Fruit fly (Drosophila melanogaster) whole organism, embryonic: Measurements from ENCODE around the gene M6.
A peak's percentile ranks its signal among the peaks of the same experiment; 100 is the strongest.

Experiments
- Atf-2 ChIP-seq: fragments of 200-800 bp; sonication (Bioruptor generic); optimal IDR thresholded peaks from 2 replicates; lab custom pipeline; 2016; ENCODE audit warnings: missing biosample characterization, missing genetic modification characterization
- Awh ChIP-seq: fragments of 200-800 bp; sonication (Bioruptor generic); IDR thresholded peaks from 2 replicates; pipeline ENCODE4, ENCODE4 v1.3.6; 2022; ENCODE audit warnings: missing biosample characterization, missing genetic modification characterization
- CG10565 ChIP-seq: fragments of 200-800 bp; sonication (Bioruptor generic); optimal IDR thresholded peaks from 3 replicates; lab custom pipeline; 2016; ENCODE audit warnings: missing biosample characterization, mild to moderate bottlenecking, missing genetic modification characterization
- CG11723 ChIP-seq: fragments of 200-800 bp; sonication (Bioruptor generic); optimal IDR thresholded peaks from 2 replicates; lab custom pipeline; 2017; ENCODE audit warnings: missing biosample characterization, mild to moderate bottlenecking, missing genetic modification characterization
- CG12155 ChIP-seq: fragments of 200-800 bp; sonication (Bioruptor generic); optimal IDR thresholded peaks from 3 replicates; lab custom pipeline; 2016; ENCODE audit warnings: missing biosample characterization, missing genetic modification characterization
- CG1233 ChIP-seq: fragments of 200-800 bp; sonication (Bioruptor generic); optimal IDR thresholded peaks from 4 replicates; lab custom pipeline; 2018; ENCODE audit warnings: missing biosample characterization, mild to moderate bottlenecking, missing genetic modification characterization
- CG12659 ChIP-seq: fragments of 200-800 bp; sonication (Bioruptor generic); optimal IDR thresholded peaks from 3 replicates; lab custom pipeline; 2017; ENCODE audit warnings: mild to moderate bottlenecking, missing biosample characterization, missing genetic modification reagents, missing genetic modification characterization
- CG15696 ChIP-seq: fragments of 200-800 bp; sonication (Bioruptor generic); optimal IDR thresholded peaks from 2 replicates; lab custom pipeline; 2019; ENCODE audit warnings: missing biosample characterization, mild to moderate bottlenecking, missing genetic modification characterization, moderate library complexity
- CG16863 ChIP-seq: fragments of 200-800 bp; sonication (Bioruptor generic); optimal IDR thresholded peaks from 3 replicates; lab custom pipeline; 2016; ENCODE audit warnings: missing biosample characterization, missing genetic modification characterization
- CG18262 ChIP-seq: fragments of 200-800 bp; optimal IDR thresholded peaks from 3 replicates; lab custom pipeline; 2019; ENCODE audit warnings: missing biosample characterization, mild to moderate bottlenecking, missing genetic modification characterization, moderate library complexity
- CG18764 ChIP-seq: fragments of 200-800 bp; sonication (Bioruptor generic); optimal IDR thresholded peaks from 3 replicates; lab custom pipeline; 2016; ENCODE audit warnings: missing biosample characterization, missing genetic modification characterization
- CG2712 ChIP-seq: fragments of 200-800 bp; optimal IDR thresholded peaks from 3 replicates; lab custom pipeline; 2019; ENCODE audit warnings: missing biosample characterization, mild to moderate bottlenecking, missing genetic modification characterization, moderate library complexity
- CG30403 ChIP-seq: fragments of 200-800 bp; sonication (Bioruptor generic); optimal IDR thresholded peaks from 3 replicates; lab custom pipeline; 2016; ENCODE audit warnings: missing biosample characterization, missing genetic modification characterization
- CG4360 ChIP-seq: fragments of 200-800 bp; sonication (Bioruptor generic); IDR thresholded peaks from 2 replicates; pipeline ENCODE4 v1.3.6; 2022; ENCODE audit warnings: missing biosample characterization, missing genetic modification characterization
- CG4617 ChIP-seq: fragments of 200-800 bp; sonication (Bioruptor generic); optimal IDR thresholded peaks from 3 replicates; lab custom pipeline; 2016; ENCODE audit warnings: missing biosample characterization, missing genetic modification characterization, borderline replicate concordance
- CG6254 ChIP-seq: fragments of 200-800 bp; sonication (Bioruptor generic); optimal IDR thresholded peaks from 3 replicates; lab custom pipeline; 2017; ENCODE audit warnings: mild to moderate bottlenecking, missing biosample characterization, missing genetic modification reagents, missing genetic modification characterization
- CG7928 ChIP-seq: fragments of 200-800 bp; sonication (Bioruptor generic); optimal IDR thresholded peaks from 2 replicates; lab custom pipeline; 2017; ENCODE audit warnings: missing biosample characterization, mild to moderate bottlenecking, missing genetic modification characterization
- CG8089 ChIP-seq: fragments of 200-800 bp; sonication (Bioruptor generic); optimal IDR thresholded peaks from 3 replicates; lab custom pipeline; 2016; ENCODE audit warnings: missing biosample characterization, missing genetic modification characterization
- CG8281 ChIP-seq: fragments of 200-800 bp; sonication (Bioruptor generic); optimal IDR thresholded peaks from 2 replicates; lab custom pipeline; 2018; ENCODE audit warnings: missing biosample characterization, mild to moderate bottlenecking, missing genetic modification characterization, moderate library complexity
- CG9437 ChIP-seq: fragments of 200-800 bp; sonication (Bioruptor generic); optimal IDR thresholded peaks from 2 replicates; lab custom pipeline; 2018; ENCODE audit warnings: missing biosample characterization, mild to moderate bottlenecking, missing genetic modification characterization
- CkIIα-i1 ChIP-seq: fragments of 200-800 bp; sonication (Bioruptor generic); IDR thresholded peaks from 2 replicates; pipeline ENCODE4 v1.3.6; 2022; ENCODE audit warnings: missing biosample characterization, missing genetic modification characterization
- CrebB ChIP-seq: fragments of 200-800 bp; sonication (Bioruptor generic); optimal IDR thresholded peaks from 3 replicates; lab custom pipeline; 2018; ENCODE audit warnings: missing biosample characterization, mild to moderate bottlenecking, missing genetic modification characterization
- D ChIP-seq, 2 experiments: fragments of 200-800 bp in 1 of 2; fragments of >200 bp in 1 of 2; sonication (Bioruptor generic) in 1 of 2; optimal IDR thresholded peaks; 2 replicates in 1 of 2; 3 replicates in 1 of 2; lab custom pipeline; 2017; ENCODE audit warnings: mild to moderate bottlenecking in 1 of 2, missing biosample characterization in 1 of 2, missing genetic modification characterization in 1 of 2, missing genetic modification reagents in 1 of 2
- D19A ChIP-seq: fragments of 200-800 bp; optimal IDR thresholded peaks from 3 replicates; lab custom pipeline; 2019; ENCODE audit warnings: missing biosample characterization, mild to moderate bottlenecking, missing genetic modification characterization, moderate library complexity
- HLH54F ChIP-seq: fragments of 200-800 bp; sonication (Bioruptor generic); optimal IDR thresholded peaks from 3 replicates; lab custom pipeline; 2016; ENCODE audit warnings: missing biosample characterization, missing genetic modification characterization
- Hr51 ChIP-seq, 2 experiments: fragments of 200-800 bp; sonication (Bioruptor generic); optimal IDR thresholded peaks; 2 replicates in 1 of 2; 3 replicates in 1 of 2; lab custom pipeline; 2016 to 2018; ENCODE audit warnings: missing biosample characterization in 2 of 2, missing genetic modification characterization in 2 of 2, mild to moderate bottlenecking in 1 of 2, moderate library complexity in 1 of 2
- Lpt ChIP-seq: fragments of >200 bp; optimal IDR thresholded peaks from 2 replicates; lab custom pipeline; 2018; ENCODE audit warnings: missing biosample characterization, missing genetic modification characterization
- Neu2 ChIP-seq: fragments of 200-800 bp; sonication (Bioruptor generic); optimal IDR thresholded peaks from 3 replicates; lab custom pipeline; 2016; ENCODE audit warnings: missing biosample characterization, missing genetic modification characterization, borderline replicate concordance
- Optix ChIP-seq: fragments of 200-800 bp; sonication (Bioruptor generic); IDR thresholded peaks from 3 replicates; pipeline ENCODE4 v1.3.6; 2022; ENCODE audit warnings: missing biosample characterization, missing genetic modification characterization
- Pdp1 ChIP-seq, 2 experiments: fragments of 200-800 bp; sonication (Bioruptor generic); optimal IDR thresholded peaks; 3 replicates each; lab custom pipeline; 2016; ENCODE audit warnings: missing biosample characterization in 2 of 2, missing genetic modification characterization in 2 of 2, mild to moderate bottlenecking in 1 of 2, moderate library complexity in 1 of 2
- Sin3A ChIP-seq: fragments of >200 bp; optimal IDR thresholded peaks from 2 replicates; lab custom pipeline; 2018
- Xbp1 ChIP-seq: fragments of 200-800 bp; sonication (Bioruptor generic); optimal IDR thresholded peaks from 3 replicates; lab custom pipeline; 2016; ENCODE audit warnings: missing biosample characterization, mild to moderate bottlenecking, missing genetic modification characterization
- az2 ChIP-seq: fragments of 200-800 bp; sonication (Bioruptor generic); optimal IDR thresholded peaks from 3 replicates; lab custom pipeline; 2016; ENCODE audit warnings: missing biosample characterization, missing genetic modification characterization
- cato ChIP-seq: fragments of 200-800 bp; sonication (Bioruptor generic); optimal IDR thresholded peaks from 2 replicates; lab custom pipeline; 2016; ENCODE audit warnings: missing biosample characterization, missing genetic modification characterization, borderline replicate concordance
- cg ChIP-seq: fragments of 200-800 bp; sonication (Bioruptor generic); optimal IDR thresholded peaks from 3 replicates; lab custom pipeline; 2019; ENCODE audit warnings: missing biosample characterization, mild to moderate bottlenecking, missing genetic modification characterization, moderate library complexity
- croc ChIP-seq: fragments of 200-800 bp; sonication (Bioruptor generic); conservative IDR thresholded peaks from 3 replicates; pipeline ENCODE4 v1.3.6; 2022; ENCODE audit warnings: missing biosample characterization, missing genetic modification characterization
- dan ChIP-seq: fragments of 200-800 bp; sonication (Bioruptor generic); IDR thresholded peaks from 2 replicates; pipeline ENCODE4 v1.3.6; 2022; ENCODE audit warnings: missing biosample characterization, missing genetic modification characterization
- fu2 ChIP-seq: fragments of 200-800 bp; sonication (Bioruptor generic); optimal IDR thresholded peaks from 2 replicates; lab custom pipeline; 2016; ENCODE audit warnings: missing biosample characterization, missing genetic modification characterization
- grau ChIP-seq: fragments of 200-800 bp; optimal IDR thresholded peaks from 3 replicates; lab custom pipeline; 2019; ENCODE audit warnings: missing biosample characterization, mild to moderate bottlenecking, missing genetic modification characterization, moderate library complexity
- lilli ChIP-seq: fragments of 200-800 bp; sonication (Bioruptor generic); optimal IDR thresholded peaks from 3 replicates; lab custom pipeline; 2016; ENCODE audit warnings: missing biosample characterization, missing genetic modification characterization
- luna ChIP-seq: fragments of 200-800 bp; sonication (Bioruptor generic); optimal IDR thresholded peaks from 2 replicates; lab custom pipeline; 2016; ENCODE audit warnings: missing biosample characterization, missing genetic modification characterization
- maf-S ChIP-seq: fragments of 200-800 bp; sonication (Bioruptor generic); optimal IDR thresholded peaks from 2 replicates; lab custom pipeline; 2016; ENCODE audit warnings: missing biosample characterization, missing genetic modification characterization
- sisA ChIP-seq: fragments of 200-800 bp; sonication (Bioruptor generic); IDR thresholded peaks from 2 replicates; pipeline ENCODE4 v1.3.6; 2022; ENCODE audit warnings: missing biosample characterization, missing genetic modification characterization
- ssp ChIP-seq: fragments of 200-800 bp; sonication (Bioruptor generic); IDR thresholded peaks from 2 replicates; pipeline ENCODE4 v1.3.6; 2022; ENCODE audit warnings: missing biosample characterization, missing genetic modification characterization
- stwl ChIP-seq: fragments of 200-800 bp; sonication (Bioruptor generic); optimal IDR thresholded peaks from 3 replicates; lab custom pipeline; 2018; ENCODE audit warnings: missing biosample characterization, mild to moderate bottlenecking, missing genetic modification characterization, moderate library complexity
- sug ChIP-seq: fragments of 200-800 bp; optimal IDR thresholded peaks from 2 replicates; lab custom pipeline; 2019; ENCODE audit warnings: missing biosample characterization, mild to moderate bottlenecking, missing genetic modification characterization, moderate library complexity
- trem ChIP-seq: fragments of 200-800 bp; optimal IDR thresholded peaks from 3 replicates; lab custom pipeline; 2019; ENCODE audit warnings: missing biosample characterization, mild to moderate bottlenecking, missing genetic modification characterization, moderate library complexity
- vnd ChIP-seq: fragments of 200-800 bp; sonication (Bioruptor generic); IDR thresholded peaks from 3 replicates; pipeline ENCODE4 v1.3.6; 2022; ENCODE audit warnings: missing biosample characterization, missing genetic modification characterization; ENCODE audit not compliant: partially characterized antibody
- vvl ChIP-seq: fragments of 200-800 bp; sonication (Bioruptor generic); IDR thresholded peaks from 2 replicates; pipeline ENCODE4 v1.3.6; 2022; ENCODE audit warnings: missing biosample characterization, missing genetic modification characterization
- wor ChIP-seq: fragments of 200-800 bp; sonication (Bioruptor generic); IDR thresholded peaks from 2 replicates; pipeline ENCODE4 v1.3.6; 2022; ENCODE audit warnings: missing biosample characterization, missing genetic modification characterization
- yki ChIP-seq: fragments of >200 bp; optimal IDR thresholded peaks from 3 replicates; lab custom pipeline; 2018

The M6 gene

dm6 chr3L:21516716-21517266 lies 9.1 kb downstream of the M6 start (continued):
- peak; percentile 23 for TF ChIP-seq sug (tag; lab: Kevin White, UChicago)
- TF ChIP-seq Xbp1 (GFP tag; lab: Kevin White, UChicago) = peak; percentile 27
- TF ChIP-seq CG10565 = no peak
- no peak for TF ChIP-seq Awh (GFP tag; lab: Robert Waterston, UW)
- TF ChIP-seq CG4360 (GFP tag; lab: Robert Waterston, UW) = no peak
- no peak for TF ChIP-seq CG8089 (GFP tag; lab: Kevin White, UChicago)
- TF ChIP-seq Atf-2 (GFP tag; lab: Kevin White, UChicago) = peak; percentile 13
- peak; percentile 29 for TF ChIP-seq CG2712 (tag; lab: Kevin White, UChicago)
- no peak for TF ChIP-seq vnd (GFP tag; lab: Robert Waterston, UW)
- TF ChIP-seq Hr51 (GFP tag; optimal IDR thresholded peaks at IDR 0.05; lab: Kevin White, UChicago) = peak in 1 of 2 experiments; percentile 24
- TF ChIP-seq fu2 (GFP tag; lab: Kevin White, UChicago) = no peak
- no peak for TF ChIP-seq maf-S (GFP tag; lab: Kevin White, UChicago)
- peak; percentile 0 for TF ChIP-seq cato (GFP tag; lab: Kevin White, UChicago)
- no peak for TF ChIP-seq Optix (GFP tag; lab: Robert Waterston, UW)
- no peak for TF ChIP-seq Neu2 (GFP tag; lab: Kevin White, UChicago)
- peak; percentile 95 for TF ChIP-seq CG4617
- TF ChIP-seq CkIIα-i1 (GFP tag; lab: Robert Waterston, UW) = no peak
- peak; percentile 72 for TF ChIP-seq stwl (tag; lab: Kevin White, UChicago)
- peak; percentile 10 for TF ChIP-seq CG18262 (tag; lab: Kevin White, UChicago)
- TF ChIP-seq CG16863 (GFP tag; lab: Kevin White, UChicago) = no peak
- TF ChIP-seq CG11723 (GFP tag; lab: Kevin White, UChicago) = no peak
- peak; percentile 12 for TF ChIP-seq CG9437 (GFP tag; lab: Kevin White, UChicago)
- TF ChIP-seq CG6254 (GFP tag; lab: Kevin White, UChicago) = peak; percentile 16
- no peak for TF ChIP-seq CG1233 (GFP tag; lab: Kevin White, UChicago)
- no peak for TF ChIP-seq CG12155
- TF ChIP-seq vvl (GFP tag; lab: Robert Waterston, UW) = peak; percentile 42
- no peak for TF ChIP-seq CG7928 (GFP tag; lab: Kevin White, UChicago)
- TF ChIP-seq D19A (tag; lab: Kevin White, UChicago) = peak; percentile 9
- TF ChIP-seq lilli = peak; percentile 38
- TF ChIP-seq CG18764 (GFP tag; lab: Kevin White, UChicago) = no peak
- no peak for TF ChIP-seq croc (GFP tag; lab: Robert Waterston, UW)
- peak; percentile 27 for TF ChIP-seq az2
- TF ChIP-seq grau (tag; lab: Kevin White, UChicago) = peak; percentile 3
- TF ChIP-seq CG8281 = no peak
- TF ChIP-seq sisA (GFP tag; lab: Robert Waterston, UW) = no peak
- TF ChIP-seq trem = peak; percentile 68
- peak in 1 of 2 experiments; percentile 8 for TF ChIP-seq Pdp1 (GFP tag; optimal IDR thresholded peaks at IDR 0.05; lab: Kevin White, UChicago)
- no peak for TF ChIP-seq yki
- no peak for TF ChIP-seq D (optimal IDR thresholded peaks at IDR 0.05; lab: Kevin White, UChicago)
- peak; percentile 19 for TF ChIP-seq D (GFP tag; optimal IDR thresholded peaks at IDR 0.05; lab: Kevin White, UChicago)
- TF ChIP-seq CG30403 (GFP tag; lab: Kevin White, UChicago) = peak; percentile 38
- TF ChIP-seq ssp (GFP tag; lab: Robert Waterston, UW) = no peak
- TF ChIP-seq CrebB (tag; lab: Kevin White, UChicago) = no peak
- TF ChIP-seq wor (GFP tag; lab: Robert Waterston, UW) = no peak
- TF ChIP-seq cg = peak; percentile 93
- peak; percentile 69 for TF ChIP-seq CG12659
- TF ChIP-seq dan (GFP tag; lab: Robert Waterston, UW) = no peak
- no peak for TF ChIP-seq luna (GFP tag; lab: Kevin White, UChicago)
- TF ChIP-seq CG15696 (tag; lab: Kevin White, UChicago) = no peak
- TF ChIP-seq Sin3A (lab: Kevin White, UChicago) = peak; percentile 68
- peak; percentile 25 for TF ChIP-seq HLH54F (GFP tag; lab: Kevin White, UChicago)
- TF ChIP-seq Lpt = no peak
